Worm (Caenorhabditis elegans): Measurements from ENCODE around the gene col-9.
A peak's percentile ranks its signal among the peaks of the same experiment; 100 is the strongest.

The col-9 gene

DNA sequence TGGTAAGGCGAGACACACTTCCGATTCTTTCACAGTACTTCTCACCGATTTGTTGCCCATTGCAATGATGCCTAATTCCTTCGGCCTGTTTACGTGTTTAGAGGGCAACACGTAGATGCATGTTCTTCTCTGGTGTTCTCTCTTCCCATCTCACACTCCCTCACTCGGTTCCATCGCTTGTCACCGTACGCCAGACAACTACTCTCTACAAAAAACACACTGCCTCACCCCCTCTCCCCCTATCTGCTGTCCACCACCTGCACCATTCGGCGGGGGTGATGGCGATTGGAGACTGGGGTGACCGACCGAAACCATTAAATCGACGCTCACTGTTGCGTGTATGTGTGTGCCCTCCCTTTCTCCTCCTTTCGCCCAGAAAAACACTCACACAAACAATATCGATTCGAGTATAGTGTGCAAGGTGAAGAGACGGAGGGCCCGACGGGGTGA lies 5.9 kb upstream of the col-9 start (continued):
- no peak for TF ChIP-seq fos-1 (tag; optimal IDR thresholded peaks at IDR 0.05)
- TF ChIP-seq Y5F2A.4 (GFP tag; optimal IDR thresholded peaks at IDR 0.05), result no peak
- TF ChIP-seq ceh-44 (GFP tag; IDR thresholded peaks at IDR 0.05), result no peak
- TF ChIP-seq cey-2 (tag; optimal IDR thresholded peaks at IDR 0.05; ENCODE audit: borderline replicate concordance, insufficient read depth), result no peak
- TF ChIP-seq F49E8.2 (tag; optimal IDR thresholded peaks at IDR 0.05; ENCODE audit: borderline replicate concordance), result no peak
- TF ChIP-seq mdt-29 (GFP tag; IDR thresholded peaks at IDR 0.05), result no peak
- TF ChIP-seq mxl-2 (GFP tag; conservative IDR thresholded peaks at IDR 0.05), result no peak
- peak; percentile 8 for TF ChIP-seq dve-1 (tag; optimal IDR thresholded peaks at IDR 0.05; ENCODE audit: insufficient read depth)
- TF ChIP-seq daf-19 (GFP tag; conservative IDR thresholded peaks at IDR 0.05), result no peak
- no peak for TF ChIP-seq ces-1 (GFP tag; optimal IDR thresholded peaks at IDR 0.05)
- no peak for TF ChIP-seq pqm-1 (tag; optimal IDR thresholded peaks at IDR 0.05)
- TF ChIP-seq vab-7 (GFP tag; IDR thresholded peaks at IDR 0.05), result no peak
- TF ChIP-seq spr-1 (tag; optimal IDR thresholded peaks at IDR 0.05), result peak; percentile 1
- TF ChIP-seq unc-130 (GFP tag; optimal IDR thresholded peaks at IDR 0.05), result no peak
- TF ChIP-seq aha-1 (tag), result peak; percentile 99
- no peak for TF ChIP-seq nhr-41 (GFP tag; IDR thresholded peaks at IDR 0.05)

DNA sequence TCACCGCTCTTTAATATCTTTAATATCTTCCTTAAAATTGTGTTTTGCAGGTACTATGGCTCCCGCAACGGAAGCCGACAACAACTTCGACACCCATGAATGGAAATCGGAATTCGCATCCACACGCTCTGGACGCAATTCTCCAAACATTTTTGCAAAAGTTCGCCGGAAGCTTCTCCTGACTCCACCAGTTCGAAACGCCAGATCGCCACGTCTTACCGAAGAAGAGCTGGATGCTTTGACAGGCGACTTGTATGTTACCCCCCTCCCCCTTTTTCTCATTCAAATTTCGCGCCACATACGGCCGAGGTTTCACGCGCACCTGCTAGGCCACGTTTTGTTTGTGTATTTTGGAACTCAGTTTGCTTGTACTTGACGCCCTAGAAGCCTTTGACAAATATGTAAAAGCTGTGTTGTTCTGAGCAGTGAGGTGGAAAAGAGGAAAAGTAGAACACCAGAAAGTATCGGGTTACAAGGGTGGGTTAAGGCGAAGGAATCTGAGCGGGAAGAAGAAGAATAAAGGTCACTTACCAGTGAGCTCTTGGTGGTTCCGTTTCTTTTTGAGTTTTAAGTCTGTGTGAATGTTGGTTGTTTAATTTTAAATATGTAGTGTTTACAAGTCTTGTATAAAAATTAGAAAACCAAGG lies 5.0 kb upstream of the col-9 start, which contains the start of gene unc-84:
unc-84 (plus strand) TSS at position 51 of the 647 bp plus-strand sequence.
- TF ChIP-seq hif-1 (tag; optimal IDR thresholded peaks at IDR 0.05) (peak in 1 of 2 experiments; percentile 24), mes-2 (tag; optimal IDR thresholded peaks at IDR 0.05; ENCODE audit: poor library complexity, severe bottlenecking) (peak; percentile 74), daf-16 (GFP tag; optimal IDR thresholded peaks at IDR 0.05) (no peak), daf-16 (tag; optimal IDR thresholded peaks at IDR 0.05) (peak; percentile 25), lin-1 (GFP tag; IDR thresholded peaks at IDR 0.05) (no peak), dpl-1 (GFP tag; optimal IDR thresholded peaks at IDR 0.05) (peak; percentile 66)

DNA sequence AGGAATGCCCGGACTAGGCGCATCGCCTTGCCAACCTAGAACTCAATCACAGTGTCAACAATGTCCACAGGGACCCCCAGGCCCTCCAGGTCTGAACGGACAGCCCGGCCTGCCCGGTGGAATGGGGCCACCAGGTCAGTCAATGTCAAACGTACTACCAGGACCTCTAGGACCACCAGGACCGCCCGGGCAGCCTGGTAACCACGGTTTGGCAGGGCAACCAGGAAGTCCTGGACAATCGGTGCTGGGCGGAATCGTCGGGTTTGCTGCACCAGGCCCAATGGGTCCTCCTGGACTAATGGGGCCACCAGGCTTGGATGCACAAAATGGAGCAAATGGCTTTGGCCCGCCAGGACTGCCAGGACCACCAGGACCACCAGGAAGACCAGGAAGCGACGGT lies 853 bp downstream of the col-9 start:
- TF ChIP-seq ztf-11 (tag; optimal IDR thresholded peaks at IDR 0.05) (no peak), dpl-1 (GFP tag; optimal IDR thresholded peaks at IDR 0.05) (no peak), mep-1 (tag; optimal IDR thresholded peaks at IDR 0.05) (no peak), snpc-1.2 (GFP tag; IDR thresholded peaks at IDR 0.05) (0 out of 2 replicates have a peak, but pooled peaks have one; percentile 56), lir-3 (tag; optimal IDR thresholded peaks at IDR 0.05) (no peak), set-16 (GFP tag; IDR thresholded peaks at IDR 0.05) (peak; percentile 90), dmd-8 (GFP tag; IDR thresholded peaks at IDR 0.05) (0 out of 2 replicates have a peak, but pooled peaks have one; percentile 52), egl-43 (GFP tag; IDR thresholded peaks at IDR 0.05) (0 out of 2 replicates have a peak, but pooled peaks have one; percentile 37), Y105C5A.15 (GFP tag; IDR thresholded peaks at IDR 0.05) (no peak)

DNA sequence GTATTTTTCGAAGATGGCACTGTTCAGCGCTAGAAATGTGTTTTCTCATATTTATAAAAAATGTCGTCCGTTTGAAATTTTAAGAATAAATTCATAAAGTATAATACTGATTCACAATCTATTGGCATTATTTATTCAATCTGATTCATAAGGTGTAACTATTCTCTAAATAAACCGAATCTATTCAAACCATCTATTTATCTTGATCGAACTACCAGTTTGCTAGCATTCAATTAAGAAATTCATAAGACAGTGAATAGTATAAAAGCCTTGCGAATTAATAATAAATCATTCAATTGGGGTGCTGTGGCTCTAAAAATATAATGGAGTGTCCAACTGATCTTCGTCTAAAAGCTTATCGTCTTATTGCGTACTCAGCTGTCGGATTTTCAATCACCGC lies 1.3 kb downstream of the col-9 start, which contains the start of gene col-44:
col-44 (plus strand) TSS at position 301 of the 400 bp plus-strand sequence.
- TF ChIP-seq dmd-6 (GFP tag; IDR thresholded peaks at IDR 0.05), result no peak
- TF ChIP-seq tra-1 (GFP tag; IDR thresholded peaks at IDR 0.05), result no peak
- TF ChIP-seq Y5F2A.4 (GFP tag; optimal IDR thresholded peaks at IDR 0.05), result no peak
- no peak for TF ChIP-seq ama-1 (optimal IDR thresholded peaks at IDR 0.05)
- no peak for TF ChIP-seq duxl-1 (tag; optimal IDR thresholded peaks at IDR 0.05; ENCODE audit: poor library complexity)
- TF ChIP-seq daf-16 (GFP tag; optimal IDR thresholded peaks at IDR 0.05), result no peak
- no peak for TF ChIP-seq daf-16 (tag; optimal IDR thresholded peaks at IDR 0.05)
- no peak for TF ChIP-seq nhr-102 (tag; optimal IDR thresholded peaks at IDR 0.05)
- TF ChIP-seq ceh-44 (GFP tag; IDR thresholded peaks at IDR 0.05), result no peak
- no peak for TF ChIP-seq lin-38 (GFP tag; IDR thresholded peaks at IDR 0.05)
- no peak for TF ChIP-seq ZK546.5 (tag; optimal IDR thresholded peaks at IDR 0.05)
- TF ChIP-seq nhr-6 (tag; optimal IDR thresholded peaks at IDR 0.05), result no peak
- no peak for TF ChIP-seq F44E2.7 (GFP tag; IDR thresholded peaks at IDR 0.05)
- no peak for TF ChIP-seq nhr-76 (tag; optimal IDR thresholded peaks at IDR 0.05)
- no peak for TF ChIP-seq nhr-28 (tag; optimal IDR thresholded peaks at IDR 0.05)
- no peak for TF ChIP-seq zip-2 (tag; optimal IDR thresholded peaks at IDR 0.05)
- no peak for TF ChIP-seq php-3 (GFP tag; IDR thresholded peaks at IDR 0.05)
- TF ChIP-seq ceh-20 (GFP tag; IDR thresholded peaks at IDR 0.05), result no peak
- no peak for TF ChIP-seq hlh-30 (tag; optimal IDR thresholded peaks at IDR 0.05; ENCODE audit: insufficient read depth)
- TF ChIP-seq mdt-29 (GFP tag; IDR thresholded peaks at IDR 0.05), result no peak
- no peak for TF ChIP-seq aly-2 (tag; optimal IDR thresholded peaks at IDR 0.05)

Measured in whole organism, L4 larva.